Worm (Caenorhabditis elegans): ENCODE measurements around the gene kqt-3.

kqt-3 gene

DNA sequence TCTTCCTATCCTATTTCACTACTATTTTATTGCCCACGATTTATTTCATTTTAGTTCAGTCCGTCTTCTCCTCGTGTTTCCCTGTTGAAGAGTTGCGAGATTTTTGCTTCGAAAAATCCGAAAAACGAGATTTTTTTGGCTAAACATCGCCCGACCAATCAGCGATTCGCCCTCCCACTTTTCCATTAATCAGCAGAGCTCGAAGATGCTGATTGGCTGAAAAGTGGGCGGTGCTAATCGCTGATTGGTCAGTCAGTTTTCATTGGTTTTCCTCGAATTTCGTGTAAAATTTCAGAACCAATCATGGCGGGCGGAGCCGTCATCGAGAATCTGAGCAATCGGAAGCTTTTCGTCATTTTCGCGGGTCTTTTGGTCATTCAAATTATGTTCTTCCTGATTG is 45.4 kb downstream of the kqt-3 start, which contains the start of gene mig-14:
Gene mig-14, plus strand, starts transcription at position 290 of the 400 bp plus-strand sequence.
- peak; percentile 20 for TF ChIP-seq aha-1 (tag)
- TF ChIP-seq ctbp-1 (GFP tag; IDR thresholded peaks at IDR 0.05), result no peak
- no peak for TF ChIP-seq lir-3 (tag; optimal IDR thresholded peaks at IDR 0.05)
- TF ChIP-seq nhr-11 (tag; optimal IDR thresholded peaks at IDR 0.05), result no peak
- TF ChIP-seq sdz-12 (GFP tag; optimal IDR thresholded peaks at IDR 0.05), result no peak
- TF ChIP-seq ceh-28 (tag; optimal IDR thresholded peaks at IDR 0.05), result no peak

DNA sequence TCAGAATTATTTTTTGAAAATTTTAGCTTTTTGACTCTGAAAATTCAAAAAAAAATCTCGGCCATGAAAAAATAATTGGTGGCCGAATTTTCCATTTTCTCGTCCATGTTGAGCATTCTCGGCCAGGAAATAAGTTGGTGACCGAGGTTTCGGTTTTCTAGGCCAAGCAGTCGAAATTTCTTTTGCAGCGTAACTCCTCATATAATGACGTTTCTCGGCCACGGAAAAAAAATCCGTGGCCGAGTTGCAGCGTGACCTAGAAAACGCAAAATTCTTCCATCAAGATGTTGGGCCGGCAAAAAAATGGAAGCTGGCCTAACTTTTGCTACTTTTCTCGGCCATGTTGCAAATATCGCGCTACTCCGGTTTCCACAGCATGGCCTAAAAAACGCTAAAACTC is 54.0 kb downstream of the kqt-3 start:
- TF ChIP-seq madf-9 (GFP tag; conservative IDR thresholded peaks at IDR 0.05), result no peak
- peak; percentile 83 for TF ChIP-seq aha-1 (tag)
- no peak for TF ChIP-seq ZK546.5 (tag; optimal IDR thresholded peaks at IDR 0.05)
- peak in 1 of 2 experiments; percentile 34 for TF ChIP-seq unc-62 (GFP tag; optimal IDR thresholded peaks at IDR 0.05 in 1 of 2)
- no peak for TF ChIP-seq unc-62 (tag; optimal IDR thresholded peaks at IDR 0.05)
- TF ChIP-seq lin-15B (tag; optimal IDR thresholded peaks at IDR 0.05), result no peak

DNA sequence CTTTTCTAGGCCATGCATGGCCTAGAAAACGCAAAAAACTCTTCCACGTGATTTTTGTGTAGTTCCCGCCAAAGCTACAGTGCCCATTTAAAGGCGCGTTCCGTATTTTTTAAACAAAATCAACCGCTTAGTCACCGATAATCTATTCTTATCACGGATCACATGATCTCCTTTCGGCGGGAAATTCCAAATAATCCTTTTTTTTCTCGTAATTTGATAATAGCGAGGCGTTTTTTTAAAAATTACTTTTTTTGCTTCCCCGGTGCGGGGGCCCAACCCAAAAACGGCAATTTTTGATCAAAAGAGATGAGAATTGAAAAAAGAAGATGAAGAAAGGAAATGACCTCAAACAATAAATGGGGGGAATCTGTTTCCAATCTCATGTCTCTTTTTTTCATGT is 54.9 kb downstream of the kqt-3 start:
- TF ChIP-seq tra-1 (GFP tag; IDR thresholded peaks at IDR 0.05) (0 out of 2 replicates have a peak, but pooled peaks have one; percentile 27), lsy-2 (tag; optimal IDR thresholded peaks at IDR 0.05) (no peak), duxl-1 (tag; optimal IDR thresholded peaks at IDR 0.05; ENCODE audit: poor library complexity) (no peak), ceh-62 (tag; optimal IDR thresholded peaks at IDR 0.05) (no peak), lim-7 (GFP tag; IDR thresholded peaks at IDR 0.05) (no peak), mdl-1 (tag; optimal IDR thresholded peaks at IDR 0.05) (peak in 1 of 2 experiments; percentile 11), tag-97 (GFP tag; IDR thresholded peaks at IDR 0.05) (no peak), mdt-29 (GFP tag; IDR thresholded peaks at IDR 0.05) (no peak), nhr-28 (tag; optimal IDR thresholded peaks at IDR 0.05) (peak; percentile 13), lin-15B (tag; optimal IDR thresholded peaks at IDR 0.05) (no peak), ctbp-1 (GFP tag; IDR thresholded peaks at IDR 0.05) (no peak), ces-1 (GFP tag; optimal IDR thresholded peaks at IDR 0.05) (no peak), hif-1 (tag; optimal IDR thresholded peaks at IDR 0.05) (no peak), pqm-1 (tag; optimal IDR thresholded peaks at IDR 0.05) (no peak), zfp-3 (GFP tag; conservative IDR thresholded peaks at IDR 0.05) (no peak)

DNA sequence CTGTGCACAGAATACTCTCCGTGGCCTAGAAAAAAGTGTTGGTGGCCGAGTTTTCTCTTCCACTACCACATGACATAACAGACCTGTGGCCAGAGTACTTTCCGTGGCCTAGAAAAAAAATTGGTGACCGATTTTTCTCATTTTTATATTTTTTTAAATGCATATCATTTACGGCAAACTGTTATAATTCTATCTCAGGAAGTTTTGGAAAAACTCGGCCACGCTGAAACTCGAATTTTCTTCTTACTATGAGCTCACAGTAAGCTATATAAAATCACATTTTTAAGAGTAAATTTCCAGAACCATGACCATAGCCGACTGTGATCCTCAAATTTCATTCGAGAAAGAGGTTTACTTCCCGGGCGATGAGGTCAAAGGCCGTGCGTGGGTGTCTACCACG is 55.9 kb downstream of the kqt-3 start, which contains the start of gene arrd-14:
Gene arrd-14, plus strand, starts transcription at position 301 of the 400 bp plus-strand sequence.
- no peak for TF ChIP-seq fkh-10 (GFP tag; optimal IDR thresholded peaks at IDR 0.05)
- no peak for TF ChIP-seq ama-1 (optimal IDR thresholded peaks at IDR 0.05)
- TF ChIP-seq mdl-1 (tag; optimal IDR thresholded peaks at IDR 0.05), result no peak
- no peak for TF ChIP-seq spr-3 (GFP tag; optimal IDR thresholded peaks at IDR 0.05)
- TF ChIP-seq sdz-12 (GFP tag; optimal IDR thresholded peaks at IDR 0.05), result no peak
- no peak for TF ChIP-seq gei-8 (GFP tag; optimal IDR thresholded peaks at IDR 0.05)
- no peak for TF ChIP-seq Y105C5A.15 (GFP tag; IDR thresholded peaks at IDR 0.05)
- TF ChIP-seq T26A8.4 (GFP tag; IDR thresholded peaks at IDR 0.05), result no peak
- no peak for TF ChIP-seq lin-13 (GFP tag; optimal IDR thresholded peaks at IDR 0.05)
- no peak for TF ChIP-seq zfp-2 (tag; optimal IDR thresholded peaks at IDR 0.05)
- TF ChIP-seq spr-1 (tag; optimal IDR thresholded peaks at IDR 0.05), result no peak
- no peak for TF ChIP-seq nhr-76 (tag; optimal IDR thresholded peaks at IDR 0.05)
- TF ChIP-seq skn-1 (tag; optimal IDR thresholded peaks at IDR 0.05), result no peak
- TF ChIP-seq tag-97 (GFP tag; IDR thresholded peaks at IDR 0.05), result no peak
- no peak for TF ChIP-seq arid-1 (GFP tag; conservative IDR thresholded peaks at IDR 0.05)
- no peak for TF ChIP-seq attf-4 (tag; optimal IDR thresholded peaks at IDR 0.05)
- TF ChIP-seq lin-15B (tag; optimal IDR thresholded peaks at IDR 0.05), result no peak
